Worm (Caenorhabditis elegans) whole organism, L4 larva: ENCODE measurements around the gene R10E11.9.

Source experiments
- F44E2.7 ChIP-seq: fragments of 200-800 bp; sonication (Bioruptor generic); IDR thresholded peaks from 2 replicates; pipeline ENCODE4 v2.1.2; 2022; ENCODE audit warnings: missing genetic modification characterization, missing compliant biosample characterization
- T26A8.4 ChIP-seq: fragments of 200-800 bp; sonication (Bioruptor generic); IDR thresholded peaks from 2 replicates; pipeline ENCODE4 v1.3.6; 2022; ENCODE audit warnings: missing genetic modification characterization, missing compliant biosample characterization
- Y48G9A.11 ChIP-seq: fragments of 200-800 bp; sonication (Bioruptor generic); IDR thresholded peaks from 2 replicates; pipeline ENCODE4 v1.3.6; 2022; ENCODE audit warnings: missing genetic modification reagents, missing genetic modification characterization, missing compliant biosample characterization
- Y5F2A.4 ChIP-seq: fragments of 200-800 bp; sonication (Bioruptor generic); optimal IDR thresholded peaks from 2 replicates; lab custom pipeline; 2018; ENCODE audit warnings: mild to moderate bottlenecking, missing genetic modification characterization, missing compliant biosample characterization
- Y75B8A.6 ChIP-seq: fragments of 200-800 bp; sonication (Bioruptor generic); IDR thresholded peaks from 2 replicates; pipeline ENCODE4 v1.3.6; 2022; ENCODE audit warnings: missing genetic modification reagents, missing genetic modification characterization, missing compliant biosample characterization
- ZK337.2 ChIP-seq: fragments of 200-800 bp; sonication (Bioruptor generic); IDR thresholded peaks from 2 replicates; pipeline ENCODE4 v1.3.6; 2022; ENCODE audit warnings: missing genetic modification reagents, missing genetic modification characterization, missing compliant biosample characterization
- aly-2 ChIP-seq: sonication (generic microtip); optimal IDR thresholded peaks from 2 replicates; lab custom pipeline; 2018; ENCODE audit warnings: missing biosample characterization, missing genetic modification characterization
- attf-4 ChIP-seq: sonication (generic microtip); optimal IDR thresholded peaks from 3 replicates; lab custom pipeline; 2017; ENCODE audit warnings: missing biosample characterization, missing genetic modification characterization
- ceh-28 ChIP-seq: fragments of 150-350 bp; optimal IDR thresholded peaks from 2 replicates; lab custom pipeline; 2014; ENCODE audit warnings: missing biosample characterization, missing genetic modification reagents, missing genetic modification characterization
- ceh-44 ChIP-seq: fragments of 200-800 bp; sonication (Bioruptor generic); IDR thresholded peaks from 2 replicates; pipeline ENCODE4 v1.3.6; 2022; ENCODE audit warnings: missing genetic modification reagents, missing genetic modification characterization, missing compliant biosample characterization
- ceh-62 ChIP-seq: sonication (generic microtip); optimal IDR thresholded peaks from 2 replicates; lab custom pipeline; 2017; ENCODE audit warnings: missing biosample characterization, missing genetic modification characterization
- cey-2 ChIP-seq: sonication (generic microtip); optimal IDR thresholded peaks from 3 replicates; lab custom pipeline; 2017; ENCODE audit warnings: missing genetic modification characterization, mild to moderate bottlenecking, missing compliant biosample characterization, antibody characterized with exemption, borderline replicate concordance; ENCODE audit not compliant: insufficient read depth
- ctbp-1 ChIP-seq: fragments of 200-800 bp; sonication (Bioruptor generic); IDR thresholded peaks from 2 replicates; pipeline ENCODE4 v1.3.6; 2022; ENCODE audit warnings: missing genetic modification reagents, missing genetic modification characterization, missing compliant biosample characterization
- daf-16 ChIP-seq, 3 experiments: sonication (generic microtip); optimal IDR thresholded peaks; 2 replicates each; lab custom pipeline; 2016 to 2017; ENCODE audit warnings: missing genetic modification characterization in 3 of 3, missing genetic modification reagents in 3 of 3, mild to moderate bottlenecking in 2 of 3, missing compliant biosample characterization in 2 of 3, missing biosample characterization in 1 of 3, moderate library complexity in 1 of 3
- daf-19 ChIP-seq: fragments of 200-800 bp; sonication (Bioruptor generic); conservative IDR thresholded peaks from 2 replicates; pipeline ENCODE4 v1.3.6; 2022; ENCODE audit warnings: missing genetic modification characterization, missing compliant biosample characterization
- dmd-6 ChIP-seq: fragments of 200-800 bp; sonication (Bioruptor generic); IDR thresholded peaks from 2 replicates; pipeline ENCODE4 v1.3.6; 2022; ENCODE audit warnings: missing genetic modification reagents, missing genetic modification characterization, missing compliant biosample characterization
- dmd-8 ChIP-seq: fragments of 200-800 bp; sonication (Bioruptor generic); IDR thresholded peaks from 2 replicates; pipeline ENCODE4 v1.3.6; 2022; ENCODE audit warnings: missing genetic modification characterization, missing compliant biosample characterization
- dpl-1 ChIP-seq: fragments of 150-350 bp; optimal IDR thresholded peaks from 2 replicates; lab custom pipeline; 2014; ENCODE audit warnings: missing biosample characterization, missing genetic modification reagents, missing genetic modification characterization
- dve-1 ChIP-seq: sonication (generic microtip); optimal IDR thresholded peaks from 2 replicates; lab custom pipeline; 2017; ENCODE audit warnings: antibody characterized with exemption, mild to moderate bottlenecking, missing genetic modification characterization, missing compliant biosample characterization; ENCODE audit not compliant: insufficient read depth
- fos-1 ChIP-seq: fragments of 150-350 bp; optimal IDR thresholded peaks from 2 replicates; lab custom pipeline; 2014; ENCODE audit warnings: missing biosample characterization, missing genetic modification characterization
- gei-8 ChIP-seq: fragments of 200-800 bp; sonication (Bioruptor generic); optimal IDR thresholded peaks from 2 replicates; lab custom pipeline; 2018; ENCODE audit warnings: mild to moderate bottlenecking, missing genetic modification characterization, missing compliant biosample characterization
- hif-1 ChIP-seq, 2 experiments: sonication (generic microtip); optimal IDR thresholded peaks; 2 replicates each; lab custom pipeline; 2016 to 2017; ENCODE audit warnings: missing compliant biosample characterization in 2 of 2, missing genetic modification characterization in 2 of 2, missing genetic modification reagents in 2 of 2, missing genotype in 2 of 2, mild to moderate bottlenecking in 1 of 2
- hlh-11 ChIP-seq: fragments of 200-800 bp; sonication (Bioruptor generic); optimal IDR thresholded peaks from 2 replicates; lab custom pipeline; 2018; ENCODE audit warnings: mild to moderate bottlenecking, missing genetic modification characterization, missing compliant biosample characterization
- hlh-30 ChIP-seq: sonication (generic microtip); optimal IDR thresholded peaks from 2 replicates; lab custom pipeline; 2017; ENCODE audit warnings: antibody characterized with exemption, mild to moderate bottlenecking, missing genetic modification characterization, missing compliant biosample characterization; ENCODE audit not compliant: insufficient read depth
- hmg-1.1 ChIP-seq: fragments of 200-800 bp; sonication (Bioruptor generic); IDR thresholded peaks from 2 replicates; pipeline ENCODE4 v1.3.6; 2022; ENCODE audit warnings: missing genetic modification reagents, missing genetic modification characterization, missing compliant biosample characterization
- lin-1 ChIP-seq: fragments of 200-800 bp; sonication (Bioruptor generic); IDR thresholded peaks from 2 replicates; pipeline ENCODE4 v1.3.6; 2022; ENCODE audit warnings: missing genetic modification reagents, missing genetic modification characterization, missing compliant biosample characterization
- lin-13 ChIP-seq: fragments of 150-350 bp; optimal IDR thresholded peaks from 2 replicates; lab custom pipeline; 2014; ENCODE audit warnings: missing biosample characterization, missing genetic modification reagents, missing genetic modification characterization
- lin-29 ChIP-seq: fragments of 200-800 bp; sonication (Bioruptor generic); IDR thresholded peaks from 2 replicates; pipeline ENCODE4 v1.3.6; 2022; ENCODE audit warnings: missing genetic modification reagents, missing genetic modification characterization, missing compliant biosample characterization
- lin-38 ChIP-seq: fragments of 200-800 bp; sonication (Bioruptor generic); IDR thresholded peaks from 2 replicates; pipeline ENCODE4 v1.3.6; 2022; ENCODE audit warnings: missing genetic modification reagents, missing genetic modification characterization, missing compliant biosample characterization
- lin-39 ChIP-seq: fragments of 150-350 bp; optimal IDR thresholded peaks from 2 replicates; lab custom pipeline; 2014; ENCODE audit warnings: missing biosample characterization, missing genetic modification reagents, missing genetic modification characterization
- lsy-2 ChIP-seq, 2 experiments: fragments of 150-350 bp in 1 of 2; sonication (generic microtip) in 1 of 2; optimal IDR thresholded peaks; 2 replicates each; lab custom pipeline; 2014 to 2017; ENCODE audit warnings: missing biosample characterization in 2 of 2, missing genetic modification characterization in 2 of 2
- mxl-2 ChIP-seq: fragments of 200-800 bp; sonication (Bioruptor generic); conservative IDR thresholded peaks from 2 replicates; pipeline ENCODE4 v1.3.6; 2022; ENCODE audit warnings: missing genetic modification reagents, missing genetic modification characterization, missing compliant biosample characterization
- mxl-3 ChIP-seq: fragments of 200-800 bp; sonication (Bioruptor generic); optimal IDR thresholded peaks from 2 replicates; lab custom pipeline; 2018; ENCODE audit warnings: mild to moderate bottlenecking, missing genetic modification characterization, missing compliant biosample characterization
- nhr-102 ChIP-seq: sonication (generic microtip); optimal IDR thresholded peaks from 2 replicates; lab custom pipeline; 2016; ENCODE audit warnings: mild to moderate bottlenecking, missing genetic modification characterization, moderate library complexity, missing compliant biosample characterization
- nhr-111 ChIP-seq: fragments of 200-800 bp; sonication (Bioruptor generic); optimal IDR thresholded peaks from 2 replicates; lab custom pipeline; 2018; ENCODE audit warnings: mild to moderate bottlenecking, missing genetic modification characterization, missing compliant biosample characterization
- nhr-76 ChIP-seq: fragments of 150-350 bp; optimal IDR thresholded peaks from 2 replicates; lab custom pipeline; 2014; ENCODE audit warnings: missing biosample characterization, missing genetic modification characterization
- pha-4 ChIP-seq, 2 experiments: fragments of 150-350 bp in 1 of 2; fragments of 200-800 bp in 1 of 2; sonication (Bioruptor generic) in 1 of 2; IDR thresholded peaks in 1 of 2; optimal IDR thresholded peaks in 1 of 2; 2 replicates each; pipeline versions ENCODE4 v1.3.6 to Lab custom; 2014 to 2022; ENCODE audit warnings: missing genetic modification characterization in 2 of 2, missing genetic modification reagents in 2 of 2, missing biosample characterization in 1 of 2, missing compliant biosample characterization in 1 of 2
- pqm-1 ChIP-seq: sonication (generic microtip); optimal IDR thresholded peaks from 2 replicates; lab custom pipeline; 2017; ENCODE audit warnings: missing biosample characterization, missing genetic modification characterization
- sdz-12 ChIP-seq: fragments of 200-800 bp; sonication (Bioruptor generic); optimal IDR thresholded peaks from 2 replicates; lab custom pipeline; 2018; ENCODE audit warnings: mild to moderate bottlenecking, missing genetic modification characterization, missing compliant biosample characterization
- set-16 ChIP-seq: fragments of 200-800 bp; sonication (Bioruptor generic); IDR thresholded peaks from 2 replicates; pipeline ENCODE4 v1.3.6; 2022; ENCODE audit warnings: missing genetic modification reagents, missing genetic modification characterization, missing compliant biosample characterization
- snpc-1.2 ChIP-seq: fragments of 200-800 bp; sonication (Bioruptor generic); IDR thresholded peaks from 2 replicates; pipeline ENCODE4 v1.3.6; 2022; ENCODE audit warnings: missing genetic modification reagents, missing genetic modification characterization, missing compliant biosample characterization
- snpc-4 ChIP-seq: fragments of 150-350 bp; optimal IDR thresholded peaks from 2 replicates; lab custom pipeline; 2014; ENCODE audit warnings: missing biosample characterization, missing genetic modification characterization
- spr-1 ChIP-seq: sonication (generic microtip); optimal IDR thresholded peaks from 2 replicates; lab custom pipeline; 2016; ENCODE audit warnings: mild to moderate bottlenecking, missing genetic modification characterization, missing compliant biosample characterization
- vab-7 ChIP-seq: fragments of 200-800 bp; sonication (Bioruptor generic); IDR thresholded peaks from 2 replicates; pipeline ENCODE4 v1.3.6; 2022; ENCODE audit warnings: missing genetic modification reagents, missing genetic modification characterization, missing compliant biosample characterization
- zfp-2 ChIP-seq: sonication (generic microtip); optimal IDR thresholded peaks from 2 replicates; lab custom pipeline; 2016; ENCODE audit warnings: mild to moderate bottlenecking, missing genetic modification characterization, missing compliant biosample characterization
- zfp-3 ChIP-seq: fragments of 200-800 bp; sonication (Bioruptor generic); conservative IDR thresholded peaks from 2 replicates; pipeline ENCODE4 v1.3.6; 2022; ENCODE audit warnings: missing genetic modification reagents, missing genetic modification characterization, missing compliant biosample characterization
- zip-2 ChIP-seq: fragments of 150-350 bp; optimal IDR thresholded peaks from 2 replicates; lab custom pipeline; 2014; ENCODE audit warnings: missing biosample characterization, missing genetic modification characterization
- ztf-11 ChIP-seq: fragments of 150-350 bp; optimal IDR thresholded peaks from 2 replicates; lab custom pipeline; 2014; ENCODE audit warnings: missing biosample characterization, missing genetic modification characterization

Gene R10E11.9

DNA sequence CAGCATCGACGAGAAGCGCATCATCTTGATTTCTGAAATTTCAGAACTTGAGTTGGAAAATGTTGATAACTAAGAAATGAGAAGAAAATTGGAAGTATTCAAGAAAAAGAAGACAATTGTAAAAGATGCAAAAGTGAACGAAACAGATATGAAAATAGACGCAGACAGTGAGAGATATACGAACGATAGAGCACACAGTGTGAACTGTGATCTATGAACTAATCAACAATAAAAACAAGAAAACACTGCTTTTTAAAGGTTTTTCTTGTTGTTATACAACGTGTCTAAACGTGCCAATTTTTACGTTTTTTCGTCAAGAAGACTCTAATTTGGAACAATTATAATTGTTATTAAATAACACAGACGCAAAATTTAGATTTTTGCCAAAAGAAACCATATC is 40.6 kb downstream of the R10E11.9 start, which contains the start of gene ech-6 (continued):
- TF ChIP-seq dmd-6 (peak; percentile 72), lin-38 (GFP tag; lab: Robert Waterston, UW) (peak; percentile 51), zfp-3 (GFP tag; lab: Robert Waterston, UW) (no peak), lin-1 (0 out of 2 replicates have a peak, but pooled peaks have one; percentile 29), sdz-12 (GFP tag; lab: Kevin White, UChicago) (no peak), nhr-102 (tag; lab: Kevin White, UChicago) (peak; percentile 45), Y75B8A.6 (GFP tag; lab: Robert Waterston, UW) (no peak)

DNA sequence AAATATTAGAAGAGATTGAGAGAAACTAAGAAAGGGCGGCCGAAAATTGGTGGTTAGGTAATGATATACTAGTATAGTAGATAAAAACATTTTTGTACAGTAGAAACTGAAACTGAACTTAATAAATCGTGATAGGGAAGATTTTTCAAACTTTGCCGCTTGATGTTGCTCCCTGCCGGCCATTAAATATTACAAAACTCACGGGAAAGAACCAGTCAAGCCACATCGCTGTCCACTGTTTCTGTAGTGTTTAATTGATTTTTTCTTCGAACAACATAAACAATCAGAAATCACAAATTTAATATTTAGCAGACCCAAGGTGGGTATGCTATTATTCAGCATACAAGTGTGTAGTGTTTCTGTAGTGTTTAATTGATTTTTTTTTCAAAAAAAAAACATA is 42.4 kb downstream of the R10E11.9 start, which contains the start of gene T05G5.5:
T05G5.5 (minus strand) TSS at position 359 of the 400 bp plus-strand sequence.
- TF ChIP-seq hif-1 (tag; optimal IDR thresholded peaks at IDR 0.05; lab: Kevin White, UChicago) (no peak), snpc-1.2 (no peak), daf-19 (GFP tag; lab: Robert Waterston, UW) (no peak), ceh-44 (GFP tag; lab: Robert Waterston, UW) (no peak), dpl-1 (GFP tag; lab: Kevin White, UChicago) (no peak), nhr-76 (tag; lab: Kevin White, UChicago) (no peak), nhr-111 (GFP tag; lab: Kevin White, UChicago) (no peak), zfp-3 (GFP tag; lab: Robert Waterston, UW) (no peak), mxl-3 (no peak), daf-16 (GFP tag; optimal IDR thresholded peaks at IDR 0.05; lab: Kevin White, UChicago) (no peak), daf-16 (tag; optimal IDR thresholded peaks at IDR 0.05; lab: Kevin White, UChicago) (peak; percentile 76), ceh-28 (no peak), ctbp-1 (GFP tag; lab: Robert Waterston, UW) (no peak), dve-1 (tag; lab: Kevin White, UChicago) (peak; percentile 50), cey-2 (tag; lab: Kevin White, UChicago) (no peak), mxl-2 (GFP tag; lab: Robert Waterston, UW) (no peak), set-16 (GFP tag; lab: Robert Waterston, UW) (no peak), spr-1 (peak; percentile 3), Y5F2A.4 (GFP tag; lab: Kevin White, UChicago) (no peak), hlh-11 (tag; lab: Kevin White, UChicago) (peak; percentile 8), snpc-4 (tag; lab: Kevin White, UChicago) (no peak), hlh-30 (tag; lab: Kevin White, UChicago) (no peak), gei-8 (no peak), aly-2 (tag; lab: Kevin White, UChicago) (no peak), lin-39 (tag; lab: Kevin White, UChicago) (no peak), lin-13 (GFP tag; lab: Kevin White, UChicago) (no peak), dmd-8 (0 out of 2 replicates have a peak, but pooled peaks have one; percentile 33), hmg-1.1 (no peak), zfp-2 (tag; lab: Kevin White, UChicago) (no peak), ceh-62 (tag; lab: Kevin White, UChicago) (no peak), pqm-1 (tag; lab: Kevin White, UChicago) (no peak), lsy-2 (tag; optimal IDR thresholded peaks at IDR 0.05; lab: Kevin White, UChicago) (peak in 1 of 2 experiments; percentile 18), vab-7 (GFP tag; lab: Robert Waterston, UW) (no peak), Y48G9A.11 (GFP tag; lab: Robert Waterston, UW) (no peak), fos-1 (tag; lab: Kevin White, UChicago) (no peak), attf-4 (tag; lab: Kevin White, UChicago) (no peak), pha-4 (GFP tag; IDR thresholded peaks at IDR 0.05; lab: Robert Waterston, UW) (no peak), pha-4 (tag; optimal IDR thresholded peaks at IDR 0.05; lab: Kevin White, UChicago) (no peak), F44E2.7 (GFP tag; lab: Robert Waterston, UW) (no peak), lin-38 (GFP tag; lab: Robert Waterston, UW) (peak; percentile 44), T26A8.4 (GFP tag; lab: Robert Waterston, UW) (peak; percentile 70), ZK337.2 (GFP tag; lab: Robert Waterston, UW) (no peak), ztf-11 (tag; lab: Kevin White, UChicago) (no peak), lin-29 (no peak), zip-2 (tag; lab: Kevin White, UChicago) (no peak)
